Fruit fly (Drosophila melanogaster): ENCODE results near the gene CG43155.

DNA sequence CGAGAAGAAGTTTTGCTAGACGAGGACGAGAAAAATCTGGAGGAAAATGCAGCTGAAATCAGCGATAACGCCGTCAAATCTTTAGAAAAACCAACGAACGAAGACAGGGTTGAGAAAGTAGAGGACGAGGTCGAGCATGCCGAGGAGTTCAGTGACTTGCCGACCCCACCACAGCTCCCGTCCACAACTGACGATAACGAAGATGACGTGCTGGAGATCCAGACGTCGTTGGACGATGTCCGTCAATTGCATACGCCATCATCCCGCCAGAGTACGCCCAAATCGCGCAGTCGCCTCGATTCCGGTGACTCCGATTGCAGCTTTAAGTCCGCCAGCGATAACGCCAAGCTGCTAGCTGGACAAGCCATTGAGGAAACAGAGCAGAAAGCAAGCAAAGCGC is 2.4 kb upstream of the CG43155 start:
- TF ChIP-seq h (optimal IDR thresholded peaks at IDR 0.05) (no peak), Myc (optimal IDR thresholded peaks at IDR 0.05) (no peak), psq (optimal IDR thresholded peaks at IDR 0.05) (no peak), Sin3A (optimal IDR thresholded peaks at IDR 0.05) (no peak), insv (optimal IDR thresholded peaks at IDR 0.05) (no peak), ttk (optimal IDR thresholded peaks at IDR 0.05) (no peak)
